Fruit fly (Drosophila melanogaster) whole organism, pupa: ENCODE measurements around the gene GstZ1.

Experiments used
- CG10348 ChIP-seq: fragments of 200-800 bp; sonication (Bioruptor generic); IDR thresholded peaks from 2 replicates; pipeline ENCODE4 v1.3.6; 2022; ENCODE audit warnings: missing biosample characterization, missing genetic modification characterization
- CG12605 ChIP-seq: fragments of 200-800 bp; sonication (Bioruptor generic); IDR thresholded peaks from 2 replicates; pipeline ENCODE4 v1.3.6; 2022; ENCODE audit warnings: missing biosample characterization, missing genetic modification characterization
- CG13204 ChIP-seq: fragments of 200-800 bp; sonication (Bioruptor generic); optimal IDR thresholded peaks from 2 replicates; lab custom pipeline; 2018; ENCODE audit warnings: missing biosample characterization, mild to moderate bottlenecking, missing genetic modification characterization, moderate library complexity
- CG14655 ChIP-seq: fragments of 200-800 bp; sonication (Bioruptor generic); optimal IDR thresholded peaks from 3 replicates; lab custom pipeline; 2017; ENCODE audit warnings: mild to moderate bottlenecking, missing biosample characterization, missing genetic modification reagents, missing genetic modification characterization
- CG15710 ChIP-seq: fragments of 200-800 bp; sonication (Bioruptor generic); optimal IDR thresholded peaks from 2 replicates; lab custom pipeline; 2018; ENCODE audit warnings: missing biosample characterization, mild to moderate bottlenecking, missing genetic modification characterization, moderate library complexity
- CG17806 ChIP-seq: fragments of 200-800 bp; sonication (Bioruptor generic); optimal IDR thresholded peaks from 2 replicates; lab custom pipeline; 2018; ENCODE audit warnings: missing biosample characterization, mild to moderate bottlenecking, missing genetic modification characterization, moderate library complexity
- CG32121 ChIP-seq: fragments of 200-800 bp; sonication (Bioruptor generic); IDR thresholded peaks from 2 replicates; pipeline ENCODE4 v1.3.6; 2022; ENCODE audit warnings: missing biosample characterization, missing genetic modification characterization
- CG34367 ChIP-seq: fragments of 200-800 bp; sonication (Bioruptor generic); optimal IDR thresholded peaks from 2 replicates; lab custom pipeline; 2018; ENCODE audit warnings: missing biosample characterization, mild to moderate bottlenecking, missing genetic modification characterization
- CG4496 ChIP-seq: fragments of 200-800 bp; sonication (Bioruptor generic); IDR thresholded peaks from 3 replicates; pipeline ENCODE4 v1.3.6; 2022; ENCODE audit warnings: missing biosample characterization, missing genetic modification characterization
- CG8159 ChIP-seq: fragments of 200-800 bp; sonication (Bioruptor generic); optimal IDR thresholded peaks from 3 replicates; lab custom pipeline; 2018; ENCODE audit warnings: missing biosample characterization, mild to moderate bottlenecking, missing genetic modification characterization, moderate library complexity
- CG8301 ChIP-seq: fragments of 200-800 bp; sonication (Bioruptor generic); optimal IDR thresholded peaks from 2 replicates; lab custom pipeline; 2018; ENCODE audit warnings: missing biosample characterization, mild to moderate bottlenecking, missing genetic modification characterization
- CG9948 ChIP-seq: fragments of 200-800 bp; sonication (Bioruptor generic); optimal IDR thresholded peaks from 2 replicates; lab custom pipeline; 2018; ENCODE audit warnings: missing biosample characterization, mild to moderate bottlenecking, missing genetic modification characterization, moderate library complexity
- D1 ChIP-seq: fragments of 200-800 bp; sonication (Bioruptor generic); optimal IDR thresholded peaks from 2 replicates; lab custom pipeline; 2018; ENCODE audit warnings: missing biosample characterization, mild to moderate bottlenecking, missing genetic modification characterization, moderate library complexity
- EcR ChIP-seq: fragments of 200-800 bp; sonication (Bioruptor generic); optimal IDR thresholded peaks from 3 replicates; lab custom pipeline; 2019; ENCODE audit warnings: missing biosample characterization, missing genetic modification characterization, mild to moderate bottlenecking, moderate library complexity, missing genetic modification reagents
- Ets98B ChIP-seq: fragments of 200-800 bp; sonication (Bioruptor generic); IDR thresholded peaks from 2 replicates; pipeline ENCODE4 v1.3.6; 2022; ENCODE audit warnings: missing biosample characterization, missing genetic modification characterization
- Pif1A ChIP-seq: fragments of 200-800 bp; sonication (Bioruptor generic); optimal IDR thresholded peaks from 3 replicates; lab custom pipeline; 2016; ENCODE audit warnings: missing biosample characterization, missing genetic modification characterization
- Pif1B ChIP-seq: fragments of 200-800 bp; sonication (Bioruptor generic); optimal IDR thresholded peaks from 3 replicates; lab custom pipeline; 2016; ENCODE audit warnings: missing biosample characterization, missing genetic modification characterization
- Snoo ChIP-seq: fragments of 200-800 bp; sonication (Bioruptor generic); optimal IDR thresholded peaks from 3 replicates; lab custom pipeline; 2017; ENCODE audit warnings: missing biosample characterization, mild to moderate bottlenecking, missing genetic modification characterization, inconsistent platforms
- fd96Ca ChIP-seq: fragments of 200-800 bp; sonication (Bioruptor generic); IDR thresholded peaks from 3 replicates; pipeline ENCODE4 v1.3.6; 2022; ENCODE audit warnings: missing biosample characterization, missing genetic modification characterization
- gl ChIP-seq: fragments of 200-800 bp; sonication (Bioruptor generic); optimal IDR thresholded peaks from 2 replicates; lab custom pipeline; 2018; ENCODE audit warnings: missing biosample characterization, mild to moderate bottlenecking, missing genetic modification characterization
- rn ChIP-seq: fragments of 200-800 bp; sonication (Bioruptor generic); IDR thresholded peaks from 2 replicates; pipeline ENCODE4 v1.3.6; 2022; ENCODE audit warnings: missing biosample characterization, missing genetic modification characterization

The GstZ1 gene

DNA sequence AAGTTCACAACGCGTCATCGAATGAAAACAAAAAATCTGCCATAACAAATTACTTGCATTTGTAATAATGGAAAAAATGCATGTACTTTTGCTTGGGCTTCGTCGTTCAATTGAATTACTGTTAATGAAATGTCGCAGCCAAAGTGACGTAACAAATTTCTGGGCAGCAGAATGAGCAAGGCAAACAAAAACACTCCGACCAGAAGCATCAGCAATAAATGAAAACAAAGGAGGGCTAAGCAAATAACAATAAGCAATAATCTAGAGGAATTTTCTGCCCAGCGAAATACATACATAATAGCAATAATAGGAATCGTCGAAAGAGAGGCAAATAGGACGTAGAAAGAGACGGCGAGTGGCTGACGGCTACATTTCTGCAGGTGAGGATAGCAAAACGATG, 34.0 kb downstream of the GstZ1 start:
- TF ChIP-seq CG32121 (no peak), rn (GFP tag; lab: Robert Waterston, UW) (no peak), CG15710 (tag; lab: Kevin White, UChicago) (no peak), CG10348 (no peak), Pif1A (GFP tag; lab: Kevin White, UChicago) (no peak), CG8159 (tag; lab: Kevin White, UChicago) (no peak), CG12605 (GFP tag; lab: Robert Waterston, UW) (no peak), CG17806 (tag; lab: Kevin White, UChicago) (no peak), D1 (tag; lab: Kevin White, UChicago) (no peak), gl (no peak)

DNA sequence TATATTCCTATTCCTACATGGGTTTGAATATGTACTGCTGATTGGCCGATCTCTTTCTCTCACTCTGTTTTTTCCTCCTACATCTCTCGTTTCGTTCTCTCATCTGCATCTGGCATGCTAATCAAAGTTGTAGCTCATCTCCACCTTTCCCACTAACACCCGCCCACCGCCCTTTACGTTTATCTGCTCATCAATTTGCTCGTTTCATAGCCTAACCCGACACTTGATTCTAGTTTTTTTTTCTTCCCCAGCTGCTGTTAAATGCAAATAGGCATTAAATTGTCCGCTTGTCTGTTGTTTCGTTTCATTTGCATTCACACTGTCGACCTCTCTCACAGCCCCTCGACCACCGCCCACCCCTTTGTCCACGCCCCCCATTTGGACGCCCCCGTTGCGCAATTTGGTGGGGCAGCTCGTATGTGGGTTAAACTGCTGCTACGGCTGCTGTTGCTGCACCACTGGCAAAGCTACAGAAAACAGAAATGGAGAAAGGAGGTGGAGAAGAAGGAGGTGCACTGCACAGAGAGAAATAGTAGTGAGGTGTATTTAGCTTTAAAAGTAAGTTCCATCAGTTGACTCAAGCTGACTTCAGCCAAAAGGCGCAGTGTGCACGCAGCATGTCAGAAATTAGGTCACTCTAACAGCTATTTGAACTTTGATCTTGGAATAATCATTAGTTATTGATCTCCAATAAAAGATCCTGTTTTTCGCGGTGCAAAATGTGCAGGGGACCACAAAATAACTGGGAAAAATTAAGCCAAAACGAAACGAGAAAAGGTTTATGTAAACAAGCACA, 35.7 kb downstream of the GstZ1 start:
- TF ChIP-seq CG8301 (tag; lab: Kevin White, UChicago) (peak; percentile 46), CG8159 (tag; lab: Kevin White, UChicago) (peak; percentile 46), CG4496 (GFP tag; lab: Robert Waterston, UW) (peak; percentile 81), fd96Ca (GFP tag; lab: Robert Waterston, UW) (peak; percentile 76), CG15710 (tag; lab: Kevin White, UChicago) (no peak), CG14655 (GFP tag; lab: Kevin White, UChicago) (peak; percentile 46), Pif1B (GFP tag; lab: Kevin White, UChicago) (peak; percentile 2), EcR (GFP tag; lab: Kevin White, UChicago) (no peak), Pif1A (GFP tag; lab: Kevin White, UChicago) (no peak), rn (GFP tag; lab: Robert Waterston, UW) (no peak), gl (no peak), CG13204 (GFP tag; lab: Kevin White, UChicago) (no peak), Snoo (tag; lab: Kevin White, UChicago) (no peak), CG10348 (peak; percentile 50; the same call in 1 of the 2 replicates), CG17806 (tag; lab: Kevin White, UChicago) (peak; percentile 12), CG32121 (peak; percentile 76), CG34367 (tag; lab: Kevin White, UChicago) (no peak), CG9948 (tag; lab: Kevin White, UChicago) (peak; percentile 33), CG12605 (GFP tag; lab: Robert Waterston, UW) (no peak), Ets98B (GFP tag; lab: Robert Waterston, UW) (peak; percentile 65; the same call in 1 of the 2 replicates), D1 (tag; lab: Kevin White, UChicago) (no peak)

DNA sequence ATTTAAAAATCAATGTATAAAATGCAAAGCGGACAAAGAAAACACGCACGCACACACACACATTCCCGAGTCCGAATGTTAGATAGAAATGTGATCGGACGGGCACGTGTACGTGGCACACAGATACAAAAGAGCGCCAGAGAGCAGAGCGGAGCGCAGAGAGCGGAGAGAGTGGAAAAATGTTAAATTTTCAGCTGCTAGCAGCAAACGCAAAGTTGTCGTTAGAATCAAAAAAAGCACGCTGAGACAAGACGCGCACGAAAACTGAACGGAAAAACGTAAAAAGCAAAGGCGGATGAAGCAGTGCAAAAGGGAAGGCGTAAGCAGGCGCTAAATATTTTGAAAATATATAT, 37.1 kb downstream of the GstZ1 start:
- TF ChIP-seq CG10348 (no peak), EcR (GFP tag; lab: Kevin White, UChicago) (no peak), CG9948 (tag; lab: Kevin White, UChicago) (no peak), Ets98B (GFP tag; lab: Robert Waterston, UW) (no peak), CG12605 (GFP tag; lab: Robert Waterston, UW) (no peak), rn (GFP tag; lab: Robert Waterston, UW) (no peak), CG8159 (tag; lab: Kevin White, UChicago) (no peak), Pif1A (GFP tag; lab: Kevin White, UChicago) (peak; percentile 34), CG32121 (no peak), CG13204 (GFP tag; lab: Kevin White, UChicago) (peak; percentile 8), Snoo (tag; lab: Kevin White, UChicago) (no peak), CG34367 (tag; lab: Kevin White, UChicago) (no peak), Pif1B (GFP tag; lab: Kevin White, UChicago) (peak; percentile 2), gl (no peak), fd96Ca (GFP tag; lab: Robert Waterston, UW) (no peak), CG4496 (GFP tag; lab: Robert Waterston, UW) (no peak)

DNA sequence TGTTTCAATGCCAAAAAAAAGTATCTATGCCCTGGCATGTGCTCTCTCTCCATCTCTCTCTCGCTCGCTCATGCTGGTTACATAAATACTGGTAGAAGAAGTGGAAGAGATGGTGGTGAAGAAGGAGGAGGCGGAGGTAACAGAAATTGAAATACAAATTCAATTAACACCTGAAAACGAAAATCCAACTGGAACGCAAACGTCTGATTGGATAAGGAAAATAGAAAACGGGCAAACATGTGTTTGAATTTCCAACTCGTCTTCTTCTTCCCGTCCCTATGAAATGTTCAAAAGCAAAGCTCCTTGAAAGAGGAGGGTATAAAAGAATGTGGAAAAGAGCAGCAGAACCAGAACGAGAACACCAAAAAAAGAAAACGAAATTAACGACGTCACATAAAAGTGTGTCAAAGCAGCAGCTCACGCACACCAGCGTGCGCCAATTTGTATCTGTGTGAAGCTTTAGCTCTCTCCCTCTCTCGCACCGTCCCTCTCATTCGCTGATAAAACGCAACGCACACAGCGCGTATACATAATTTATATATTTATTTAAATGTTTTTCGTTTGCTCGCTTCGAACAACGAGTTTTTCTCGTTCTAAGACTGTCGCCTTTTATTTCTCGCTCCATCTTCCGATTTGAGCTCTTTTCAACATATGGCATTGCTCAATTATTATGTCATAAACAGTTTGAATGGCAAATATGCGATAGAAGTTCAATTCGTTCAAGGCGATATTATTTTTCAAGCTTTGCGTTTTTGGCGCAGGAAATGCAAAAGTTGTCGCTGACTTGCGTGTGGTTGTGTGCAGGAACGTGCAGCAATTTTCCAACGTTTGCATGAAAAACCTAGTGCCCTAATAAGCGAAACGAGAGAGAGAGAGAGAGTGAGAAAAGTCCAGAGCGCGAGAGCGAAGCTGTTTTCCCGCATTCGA, 37.7 kb downstream of the GstZ1 start:
- TF ChIP-seq Pif1A (GFP tag; lab: Kevin White, UChicago), result no peak
- TF ChIP-seq CG14655 (GFP tag; lab: Kevin White, UChicago), result no peak
- TF ChIP-seq CG15710 (tag; lab: Kevin White, UChicago), result no peak
- no peak for TF ChIP-seq CG8301 (tag; lab: Kevin White, UChicago)
- TF ChIP-seq gl, result no peak
- no peak for TF ChIP-seq CG9948 (tag; lab: Kevin White, UChicago)
- TF ChIP-seq Ets98B (GFP tag; lab: Robert Waterston, UW), result no peak
- TF ChIP-seq EcR (GFP tag; lab: Kevin White, UChicago), result no peak
- TF ChIP-seq CG34367 (tag; lab: Kevin White, UChicago), result no peak
- TF ChIP-seq CG4496 (GFP tag; lab: Robert Waterston, UW), result no peak
- TF ChIP-seq D1 (tag; lab: Kevin White, UChicago), result no peak
- no peak for TF ChIP-seq CG12605 (GFP tag; lab: Robert Waterston, UW)
- TF ChIP-seq, all 21 proteins: peak for 0
